Worm (Caenorhabditis elegans): ENCODE results near the gene cblc-1.

DNA sequence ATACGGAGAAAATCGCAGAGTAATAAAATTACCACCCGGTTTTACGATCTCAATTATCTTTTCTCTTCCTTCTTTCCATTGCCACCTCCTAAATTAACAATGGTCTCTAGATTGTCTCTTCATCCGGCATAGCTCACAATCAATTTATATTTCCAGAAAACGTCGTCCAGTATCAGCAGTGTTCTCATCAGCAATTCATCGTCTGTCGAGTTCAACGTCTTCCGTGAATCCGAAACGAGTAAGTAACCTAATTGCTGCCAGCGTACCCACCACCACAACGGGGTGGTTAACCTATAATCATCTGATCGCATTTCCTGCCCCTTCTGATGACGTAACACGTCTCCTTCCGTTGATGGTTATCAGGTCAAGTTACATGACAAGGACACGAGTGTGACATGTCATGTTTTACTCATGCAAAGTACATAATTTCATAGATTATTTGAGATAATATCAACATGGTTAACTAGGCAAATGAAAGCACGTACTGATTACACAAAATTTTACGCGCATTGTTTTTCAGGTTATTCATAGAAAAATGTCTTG, 45.1 kb upstream of the cblc-1 start:
- TF ChIP-seq hmbx-1 (tag; optimal IDR thresholded peaks at IDR 0.05), result no peak
- no peak for TF ChIP-seq ama-1 (optimal IDR thresholded peaks at IDR 0.05)
- TF ChIP-seq F13C5.2 (tag; optimal IDR thresholded peaks at IDR 0.05), result no peak
- TF ChIP-seq flt-1 (GFP tag; IDR thresholded peaks at IDR 0.05), result no peak
